Worm (Caenorhabditis elegans) whole organism, L3 larva: ENCODE data around the gene lim-6.

ENCODE experiments used
- R02D3.7 ChIP-seq: fragments of 150-350 bp; optimal IDR thresholded peaks from 2 replicates; lab custom pipeline; 2014; ENCODE audit warnings: missing biosample characterization, missing genetic modification characterization
- ZK546.5 ChIP-seq: sonication (generic microtip); optimal IDR thresholded peaks from 2 replicates; lab custom pipeline; 2017; ENCODE audit warnings: missing biosample characterization, missing genetic modification characterization
- aly-2 ChIP-seq: fragments of 150-350 bp; optimal IDR thresholded peaks from 2 replicates; lab custom pipeline; 2014; ENCODE audit warnings: missing biosample characterization, missing genetic modification characterization
- ama-1 ChIP-seq: fragments of 150-350 bp; optimal IDR thresholded peaks from 2 replicates; lab custom pipeline; 2018
- ceh-16 ChIP-seq: sonication (generic microtip); optimal IDR thresholded peaks from 2 replicates; lab custom pipeline; 2017; ENCODE audit warnings: missing biosample characterization, missing genetic modification characterization
- ceh-28 ChIP-seq: fragments of 150-350 bp; optimal IDR thresholded peaks from 2 replicates; lab custom pipeline; 2014; ENCODE audit warnings: missing biosample characterization, missing genetic modification reagents, missing genetic modification characterization
- ceh-82 ChIP-seq: fragments of 150-350 bp; optimal IDR thresholded peaks from 2 replicates; lab custom pipeline; 2014; ENCODE audit warnings: missing biosample characterization, missing genetic modification characterization
- ceh-9 ChIP-seq: sonication (generic microtip); optimal IDR thresholded peaks from 2 replicates; lab custom pipeline; 2018; ENCODE audit warnings: missing biosample characterization, missing genetic modification characterization
- daf-12 ChIP-seq: fragments of 150-350 bp; optimal IDR thresholded peaks from 2 replicates; lab custom pipeline; 2014; ENCODE audit warnings: missing biosample characterization, missing genetic modification reagents, missing genetic modification characterization
- egl-27 ChIP-seq: sonication (generic microtip); optimal IDR thresholded peaks from 4 replicates; lab custom pipeline; 2017; ENCODE audit warnings: missing biosample characterization, missing genetic modification reagents, missing genetic modification characterization
- egl-5 ChIP-seq: fragments of 150-350 bp; optimal IDR thresholded peaks from 2 replicates; lab custom pipeline; 2017; ENCODE audit warnings: missing biosample characterization, missing genetic modification reagents, missing genetic modification characterization, inconsistent platforms
- elt-1 ChIP-seq: fragments of 150-350 bp; optimal IDR thresholded peaks from 2 replicates; lab custom pipeline; 2014; ENCODE audit warnings: missing biosample characterization, missing genetic modification characterization
- elt-2 ChIP-seq: sonication (generic microtip); optimal IDR thresholded peaks from 2 replicates; lab custom pipeline; 2016; ENCODE audit warnings: missing genetic modification reagents, mild to moderate bottlenecking, missing genetic modification characterization, missing compliant biosample characterization
- elt-3 ChIP-seq, 3 experiments: fragments of 150-350 bp in 1 of 3; sonication (generic microtip) in 2 of 3; optimal IDR thresholded peaks; 2 replicates in 2 of 3; 4 replicates in 1 of 3; lab custom pipeline; 2014 to 2017; ENCODE audit warnings: missing biosample characterization in 3 of 3, missing genetic modification characterization in 3 of 3
- eor-1 ChIP-seq, 2 experiments: fragments of 150-350 bp; optimal IDR thresholded peaks; 2 replicates each; lab custom pipeline; 2014 to 2018; ENCODE audit warnings: missing biosample characterization in 2 of 2, missing genetic modification characterization in 2 of 2
- fkh-10 ChIP-seq: sonication (generic microtip); optimal IDR thresholded peaks from 2 replicates; lab custom pipeline; 2017; ENCODE audit warnings: missing biosample characterization, missing genetic modification reagents, missing genetic modification characterization
- fkh-2 ChIP-seq: fragments of 150-350 bp; optimal IDR thresholded peaks from 2 replicates; lab custom pipeline; 2014; ENCODE audit warnings: missing biosample characterization, missing genetic modification reagents, missing genetic modification characterization
- fos-1 ChIP-seq: fragments of 150-350 bp; optimal IDR thresholded peaks from 2 replicates; lab custom pipeline; 2014; ENCODE audit warnings: missing biosample characterization, missing genetic modification characterization
- hmg-11 ChIP-seq: sonication (generic microtip); optimal IDR thresholded peaks from 2 replicates; lab custom pipeline; 2016; ENCODE audit warnings: missing genetic modification characterization, missing compliant biosample characterization
- jun-1 ChIP-seq: fragments of 150-350 bp; optimal IDR thresholded peaks from 2 replicates; lab custom pipeline; 2014; ENCODE audit warnings: missing biosample characterization, missing genetic modification reagents, missing genetic modification characterization
- lin-15B ChIP-seq: fragments of 150-350 bp; optimal IDR thresholded peaks from 2 replicates; lab custom pipeline; 2014; ENCODE audit warnings: missing biosample characterization, missing genetic modification characterization
- lin-39 ChIP-seq: fragments of 150-350 bp; optimal IDR thresholded peaks from 2 replicates; lab custom pipeline; 2018; ENCODE audit warnings: missing biosample characterization, missing genetic modification reagents, missing genetic modification characterization
- lsy-12 ChIP-seq: sonication (generic microtip); optimal IDR thresholded peaks from 2 replicates; lab custom pipeline; 2016; ENCODE audit warnings: mild to moderate bottlenecking, missing genetic modification characterization, missing compliant biosample characterization
- mdl-1 ChIP-seq: fragments of 150-350 bp; optimal IDR thresholded peaks from 2 replicates; lab custom pipeline; 2014; ENCODE audit warnings: missing biosample characterization, missing genetic modification characterization
- mml-1 ChIP-seq: fragments of 150-350 bp; sonication (generic microtip); optimal IDR thresholded peaks from 3 replicates; lab custom pipeline; 2014; ENCODE audit warnings: missing biosample characterization, missing genetic modification characterization
- nfya-1 ChIP-seq: sonication (generic microtip); optimal IDR thresholded peaks from 2 replicates; lab custom pipeline; 2017; ENCODE audit warnings: missing genetic modification characterization, mild to moderate bottlenecking, missing compliant biosample characterization, antibody characterized with exemption, moderate library complexity; ENCODE audit not compliant: insufficient read depth
- nhr-11 ChIP-seq: fragments of 150-350 bp; optimal IDR thresholded peaks from 2 replicates; lab custom pipeline; 2014; ENCODE audit warnings: missing biosample characterization, missing genetic modification characterization
- nhr-12 ChIP-seq: fragments of 150-350 bp; optimal IDR thresholded peaks from 2 replicates; lab custom pipeline; 2014; ENCODE audit warnings: missing biosample characterization, missing genetic modification characterization
- nhr-23 ChIP-seq: fragments of 150-350 bp; optimal IDR thresholded peaks from 2 replicates; lab custom pipeline; 2014; ENCODE audit warnings: missing biosample characterization, missing genetic modification reagents, missing genetic modification characterization
- nhr-237 ChIP-seq: fragments of 150-350 bp; optimal IDR thresholded peaks from 2 replicates; lab custom pipeline; 2014; ENCODE audit warnings: missing biosample characterization, missing genetic modification characterization
- nhr-25 ChIP-seq: sonication (generic microtip); optimal IDR thresholded peaks from 2 replicates; lab custom pipeline; 2017; ENCODE audit warnings: missing biosample characterization, missing genetic modification characterization
- nhr-28 ChIP-seq: fragments of 150-350 bp; optimal IDR thresholded peaks from 2 replicates; lab custom pipeline; 2014; ENCODE audit warnings: missing biosample characterization, missing genetic modification characterization
- nhr-43 ChIP-seq: sonication (generic microtip); optimal IDR thresholded peaks from 2 replicates; lab custom pipeline; 2016; ENCODE audit warnings: mild to moderate bottlenecking, missing genetic modification characterization, missing compliant biosample characterization; ENCODE audit not compliant: poor library complexity, severe bottlenecking
- nhr-67 ChIP-seq: fragments of 150-350 bp; optimal IDR thresholded peaks from 2 replicates; lab custom pipeline; 2014; ENCODE audit warnings: missing biosample characterization, missing genetic modification characterization
- nhr-76 ChIP-seq: fragments of 150-350 bp; sonication (generic microtip); optimal IDR thresholded peaks from 5 replicates; lab custom pipeline; 2014; ENCODE audit warnings: missing biosample characterization, missing genetic modification characterization
- nhr-77 ChIP-seq: fragments of 150-350 bp; optimal IDR thresholded peaks from 2 replicates; lab custom pipeline; 2014; ENCODE audit warnings: missing biosample characterization, missing genetic modification characterization
- pha-4 ChIP-seq: fragments of 150-350 bp; optimal IDR thresholded peaks from 2 replicates; lab custom pipeline; 2014; ENCODE audit warnings: missing biosample characterization, missing genetic modification reagents, missing genetic modification characterization
- pqm-1 ChIP-seq: fragments of 150-350 bp; optimal IDR thresholded peaks from 2 replicates; lab custom pipeline; 2017; ENCODE audit warnings: missing biosample characterization, missing genetic modification characterization, inconsistent platforms
- sea-2 ChIP-seq: fragments of 150-350 bp; sonication (generic microtip); optimal IDR thresholded peaks from 4 replicates; lab custom pipeline; 2014; ENCODE audit warnings: missing biosample characterization, missing genetic modification reagents, missing genetic modification characterization
- skn-1 ChIP-seq: fragments of 150-350 bp; optimal IDR thresholded peaks from 2 replicates; lab custom pipeline; 2014; ENCODE audit warnings: missing biosample characterization, missing genetic modification characterization
- snpc-4 ChIP-seq: fragments of 150-350 bp; optimal IDR thresholded peaks from 2 replicates; lab custom pipeline; 2014; ENCODE audit warnings: missing biosample characterization, missing genetic modification characterization
- tbx-2 ChIP-seq: sonication (generic microtip); optimal IDR thresholded peaks from 2 replicates; lab custom pipeline; 2016; ENCODE audit warnings: mild to moderate bottlenecking, missing genetic modification characterization, missing compliant biosample characterization
- unc-39 ChIP-seq: sonication (generic microtip); optimal IDR thresholded peaks from 4 replicates; lab custom pipeline; 2017; ENCODE audit warnings: missing biosample characterization, missing genetic modification characterization
- unc-62 ChIP-seq: fragments of 150-350 bp; sonication (generic microtip); optimal IDR thresholded peaks from 4 replicates; lab custom pipeline; 2014; ENCODE audit warnings: missing biosample characterization, missing genetic modification reagents, missing genetic modification characterization
- zag-1 ChIP-seq: fragments of 150-350 bp; optimal IDR thresholded peaks from 2 replicates; lab custom pipeline; 2014; ENCODE audit warnings: missing biosample characterization, missing genetic modification characterization
- ztf-11 ChIP-seq: fragments of 150-350 bp; optimal IDR thresholded peaks from 2 replicates; lab custom pipeline; 2014; ENCODE audit warnings: missing biosample characterization, missing genetic modification characterization
- ztf-4 ChIP-seq: fragments of 150-350 bp; optimal IDR thresholded peaks from 2 replicates; lab custom pipeline; 2014; ENCODE audit warnings: missing biosample characterization, missing genetic modification characterization

lim-6 gene

ce11 chrX:1128503-1129036 lies 56.3 kb downstream of the lim-6 start, which contains the start of gene snx-1:
snx-1 (plus strand) TSS chrX:1128986.
- TF ChIP-seq mml-1 (tag; lab: Kevin White, UChicago) (no peak), nhr-11 (tag; lab: Kevin White, UChicago) (no peak), eor-1 (tag; optimal IDR thresholded peaks at IDR 0.05; lab: Kevin White, UChicago) (no peak), pqm-1 (tag; lab: Kevin White, UChicago) (peak; percentile 20), lin-39 (tag; lab: Kevin White, UChicago) (peak; percentile 70), nhr-43 (peak; percentile 38), nhr-76 (no peak), elt-1 (no peak), ceh-9 (tag; lab: Kevin White, UChicago) (no peak), nhr-12 (no peak), lin-15B (peak; percentile 57), jun-1 (tag; lab: Kevin White, UChicago) (peak; percentile 61), aly-2 (no peak), fkh-10 (GFP tag; lab: Kevin White, UChicago) (no peak), ama-1 (no peak), nhr-25 (tag; lab: Kevin White, UChicago) (peak; percentile 74), R02D3.7 (no peak), pha-4 (peak; percentile 64), sea-2 (GFP tag; lab: Kevin White, UChicago) (no peak), zag-1 (no peak), nhr-28 (tag; lab: Kevin White, UChicago) (no peak), ztf-11 (tag; lab: Kevin White, UChicago) (no peak), nhr-23 (tag; lab: Kevin White, UChicago) (peak; percentile 44), egl-27 (no peak), lsy-12 (no peak), nfya-1 (tag; lab: Kevin White, UChicago) (peak; percentile 41), ceh-28 (tag; lab: Kevin White, UChicago) (peak; percentile 9), elt-3 (tag; optimal IDR thresholded peaks at IDR 0.05; lab: Kevin White, UChicago) (no peak), nhr-77 (tag; lab: Kevin White, UChicago) (no peak), ceh-82 (tag; lab: Kevin White, UChicago) (no peak), nhr-67 (no peak), ztf-4 (tag; lab: Kevin White, UChicago) (no peak), tbx-2 (tag; lab: Kevin White, UChicago) (no peak), mdl-1 (peak; percentile 0), snpc-4 (tag; lab: Kevin White, UChicago) (peak; percentile 47), unc-39 (tag; lab: Kevin White, UChicago) (no peak), egl-5 (peak; percentile 47), nhr-237 (tag; lab: Kevin White, UChicago) (no peak), fkh-2 (no peak), elt-2 (tag; lab: Kevin White, UChicago) (peak; percentile 58), ceh-16 (tag; lab: Kevin White, UChicago) (no peak), fos-1 (tag; lab: Kevin White, UChicago) (peak; percentile 10), ZK546.5 (tag; lab: Kevin White, UChicago) (no peak), skn-1 (peak; percentile 34), hmg-11 (tag; lab: Kevin White, UChicago) (peak; percentile 65), unc-62 (GFP tag; lab: Kevin White, UChicago) (no peak), daf-12 (tag; lab: Kevin White, UChicago) (no peak)
